Worm (Caenorhabditis elegans) whole organism, midembryonic: ENCODE results near the gene C10A4.4.

Experiments used
- T22C8.4 ChIP-seq: fragments of 200-800 bp; sonication (Bioruptor generic); IDR thresholded peaks from 2 replicates; pipeline ENCODE4 v1.3.6; 2022; ENCODE audit warnings: missing genetic modification characterization, missing compliant biosample characterization
- flt-1 ChIP-seq: fragments of 200-800 bp; sonication (Bioruptor generic); IDR thresholded peaks from 2 replicates; pipeline ENCODE4 v1.3.6; 2022; ENCODE audit warnings: missing genetic modification characterization, missing compliant biosample characterization
- klf-2 ChIP-seq: fragments of 200-800 bp; sonication (Bioruptor generic); conservative IDR thresholded peaks from 2 replicates; pipeline ENCODE4 v1.3.6; 2022; ENCODE audit warnings: missing genetic modification reagents, missing genetic modification characterization, missing compliant biosample characterization
- tab-1 ChIP-seq: fragments of 200-800 bp; sonication (Bioruptor generic); IDR thresholded peaks from 2 replicates; pipeline ENCODE4 v1.3.6; 2022; ENCODE audit warnings: missing genetic modification characterization, missing compliant biosample characterization
- ztf-23 ChIP-seq: fragments of 200-800 bp; sonication (Bioruptor generic); IDR thresholded peaks from 2 replicates; pipeline ENCODE4 v1.3.6; 2022; ENCODE audit warnings: missing genetic modification reagents, missing genetic modification characterization, missing compliant biosample characterization
- ztf-29 ChIP-seq: fragments of 200-800 bp; sonication (Bioruptor generic); IDR thresholded peaks from 2 replicates; pipeline ENCODE4 v1.3.6; 2022; ENCODE audit warnings: missing genetic modification reagents, missing genetic modification characterization, missing compliant biosample characterization

DNA sequence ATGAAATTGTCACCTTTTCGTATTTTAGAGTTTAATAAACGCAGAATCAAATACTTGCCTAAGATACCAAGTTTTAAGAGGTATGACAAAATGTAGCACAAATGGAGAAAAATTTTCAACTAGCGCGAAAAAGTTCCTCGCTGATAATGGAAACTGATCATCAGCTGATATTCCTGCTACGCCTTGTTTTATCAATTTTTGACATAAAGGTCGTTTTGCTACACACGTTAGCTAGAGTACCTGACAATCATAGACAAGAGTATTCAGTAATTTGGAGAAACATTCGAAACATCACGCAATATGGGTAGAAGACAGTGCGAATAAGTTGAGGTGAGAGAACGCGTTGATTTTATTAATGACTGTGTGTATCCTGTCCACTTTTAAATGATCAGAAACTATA is 44.8 kb downstream of the C10A4.4 start:
- TF ChIP-seq T22C8.4 (GFP tag; lab: Robert Waterston, UW) (no peak), ztf-23 (no peak), klf-2 (no peak), tab-1 (no peak), ztf-29 (GFP tag; lab: Robert Waterston, UW) (no peak), flt-1 (GFP tag; lab: Robert Waterston, UW) (no peak)
